Fruit fly (Drosophila melanogaster): Measurements from ENCODE around the gene Ing3.

Gene Ing3

dm6 chrX:18627002-18627401, 25.9 kb downstream of the Ing3 start:
- TF ChIP-seq CG7101 (tag; optimal IDR thresholded peaks at IDR 0.05) (no peak), CG12768 (GFP tag; optimal IDR thresholded peaks at IDR 0.05) (no peak), CG11617 (GFP tag; optimal IDR thresholded peaks at IDR 0.05) (no peak)

- TF ChIP-seq CG14711 (tag; optimal IDR thresholded peaks at IDR 0.05) (no peak), CG5204 (GFP tag; optimal IDR thresholded peaks at IDR 0.05) (no peak), CG33017 (tag; optimal IDR thresholded peaks at IDR 0.05) (no peak), toe (GFP tag; optimal IDR thresholded peaks at IDR 0.05) (no peak), cnc (optimal IDR thresholded peaks at IDR 0.05) (no peak), CG12768 (GFP tag; optimal IDR thresholded peaks at IDR 0.05) (no peak), CG11617 (GFP tag; optimal IDR thresholded peaks at IDR 0.05) (no peak), kay (GFP tag; ENCODE audit: borderline replicate concordance) (no peak), CG7101 (tag; optimal IDR thresholded peaks at IDR 0.05) (no peak), Hr96 (GFP tag; optimal IDR thresholded peaks at IDR 0.05) (no peak), ovo (GFP tag; optimal IDR thresholded peaks at IDR 0.05) (no peak), Mnt (GFP tag; optimal IDR thresholded peaks at IDR 0.05) (no peak), pad (GFP tag; optimal IDR thresholded peaks at IDR 0.05) (no peak), CG1620 (GFP tag; optimal IDR thresholded peaks at IDR 0.05) (no peak), Crg-1 (GFP tag; optimal IDR thresholded peaks at IDR 0.05) (no peak), CG7045 (GFP tag; optimal IDR thresholded peaks at IDR 0.05) (no peak)
These were observed 31.1 kb downstream of the Ing3 start for dm6 chrX:18621649-18622346.

DNA sequence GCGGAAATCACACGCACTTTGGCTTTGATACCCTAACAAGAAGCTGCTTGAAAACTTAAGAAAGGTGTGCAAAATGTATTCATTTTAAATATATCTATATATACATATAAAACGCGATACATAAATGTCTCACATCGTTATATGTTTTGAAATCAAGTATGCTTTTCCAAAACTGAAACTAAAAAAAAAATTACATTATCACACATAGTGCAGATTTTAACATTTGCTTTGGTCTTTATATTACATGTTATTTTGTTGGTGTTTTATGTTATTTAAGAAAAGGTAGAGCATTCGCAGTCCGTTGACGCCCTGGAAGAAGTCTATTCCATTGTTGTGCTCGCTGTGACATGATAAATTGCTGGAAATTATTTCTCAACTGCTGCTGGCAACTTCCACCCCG, 34.8 kb downstream of the Ing3 start:
- TF ChIP-seq CG12768 (GFP tag; optimal IDR thresholded peaks at IDR 0.05) (no peak), CG7045 (GFP tag; optimal IDR thresholded peaks at IDR 0.05) (no peak), CG14711 (tag; optimal IDR thresholded peaks at IDR 0.05) (no peak), ovo (GFP tag; optimal IDR thresholded peaks at IDR 0.05) (no peak), Crg-1 (GFP tag; optimal IDR thresholded peaks at IDR 0.05) (no peak), CG11617 (GFP tag; optimal IDR thresholded peaks at IDR 0.05) (no peak), Hr96 (GFP tag; optimal IDR thresholded peaks at IDR 0.05) (no peak), CG1620 (GFP tag; optimal IDR thresholded peaks at IDR 0.05) (no peak), bab1 (GFP tag; optimal IDR thresholded peaks at IDR 0.05) (no peak), toe (GFP tag; optimal IDR thresholded peaks at IDR 0.05) (no peak)

- no peak for TF ChIP-seq pad (GFP tag; optimal IDR thresholded peaks at IDR 0.05)
- no peak for TF ChIP-seq Hr96 (GFP tag; optimal IDR thresholded peaks at IDR 0.05)
- TF ChIP-seq CG12768 (GFP tag; optimal IDR thresholded peaks at IDR 0.05) = no peak
- no peak for TF ChIP-seq Crg-1 (GFP tag; optimal IDR thresholded peaks at IDR 0.05)
- no peak for TF ChIP-seq cnc (optimal IDR thresholded peaks at IDR 0.05)
- TF ChIP-seq bab1 (GFP tag; optimal IDR thresholded peaks at IDR 0.05) = no peak
- TF ChIP-seq CG5204 (GFP tag; optimal IDR thresholded peaks at IDR 0.05) = no peak
- TF ChIP-seq toe (GFP tag; optimal IDR thresholded peaks at IDR 0.05) = no peak
- TF ChIP-seq CG33017 (tag; optimal IDR thresholded peaks at IDR 0.05) = no peak
- TF ChIP-seq ovo (GFP tag; optimal IDR thresholded peaks at IDR 0.05) = no peak
- TF ChIP-seq CG7045 (GFP tag; optimal IDR thresholded peaks at IDR 0.05) = no peak
- TF ChIP-seq CG11617 (GFP tag; optimal IDR thresholded peaks at IDR 0.05) = no peak
- no peak for TF ChIP-seq Mnt (GFP tag; optimal IDR thresholded peaks at IDR 0.05)
- no peak for TF ChIP-seq cic (GFP tag; optimal IDR thresholded peaks at IDR 0.05)
- TF ChIP-seq CG7101 (tag; optimal IDR thresholded peaks at IDR 0.05) = no peak
- TF ChIP-seq CG14711 (tag; optimal IDR thresholded peaks at IDR 0.05) = no peak
- no peak for TF ChIP-seq Clk (GFP tag; optimal IDR thresholded peaks at IDR 0.05)
- no peak for TF ChIP-seq kay (GFP tag; ENCODE audit: borderline replicate concordance)
- TF ChIP-seq tj (GFP tag; optimal IDR thresholded peaks at IDR 0.05) = no peak
- TF ChIP-seq CG1620 (GFP tag; optimal IDR thresholded peaks at IDR 0.05) = no peak
These were observed 35.4 kb downstream of the Ing3 start, which contains the start of gene CG15040 for dm6 chrX:18617489-18617888. Gene CG15040, minus strand, starts transcription at chrX:18617589.

dm6 chrX:18613434-18613833, 39.5 kb downstream of the Ing3 start:
- TF ChIP-seq CG11617 (GFP tag; optimal IDR thresholded peaks at IDR 0.05) (no peak), kay (GFP tag; ENCODE audit: borderline replicate concordance) (no peak), CG5204 (GFP tag; optimal IDR thresholded peaks at IDR 0.05) (no peak), Mnt (GFP tag; optimal IDR thresholded peaks at IDR 0.05) (no peak), toe (GFP tag; optimal IDR thresholded peaks at IDR 0.05) (no peak), CG7101 (tag; optimal IDR thresholded peaks at IDR 0.05) (no peak), tj (GFP tag; optimal IDR thresholded peaks at IDR 0.05) (no peak), Crg-1 (GFP tag; optimal IDR thresholded peaks at IDR 0.05) (no peak), Hr96 (GFP tag; optimal IDR thresholded peaks at IDR 0.05) (no peak), Clk (GFP tag; optimal IDR thresholded peaks at IDR 0.05) (no peak), cnc (optimal IDR thresholded peaks at IDR 0.05) (no peak), bab1 (GFP tag; optimal IDR thresholded peaks at IDR 0.05) (no peak)
